Worm (Caenorhabditis elegans) whole organism, L2 larva: ENCODE measurements around the gene rcat-1.

Source experiments
- ceh-82 ChIP-seq: fragments of 150-350 bp; optimal IDR thresholded peaks from 2 replicates; lab custom pipeline; 2014; ENCODE audit warnings: missing biosample characterization, missing genetic modification characterization
- elt-1 ChIP-seq: fragments of 150-350 bp; optimal IDR thresholded peaks from 2 replicates; lab custom pipeline; 2014; ENCODE audit warnings: missing biosample characterization, missing genetic modification characterization
- gmeb-1 ChIP-seq: fragments of 150-350 bp; optimal IDR thresholded peaks from 2 replicates; lab custom pipeline; 2014; ENCODE audit warnings: missing biosample characterization, missing genetic modification characterization
- sem-4 ChIP-seq: fragments of 150-350 bp; optimal IDR thresholded peaks from 2 replicates; lab custom pipeline; 2014; ENCODE audit warnings: missing biosample characterization, missing genetic modification reagents, missing genetic modification characterization
- snpc-4 ChIP-seq: fragments of 150-350 bp; optimal IDR thresholded peaks from 2 replicates; lab custom pipeline; 2014; ENCODE audit warnings: missing biosample characterization, missing genetic modification characterization
- zag-1 ChIP-seq: fragments of 150-350 bp; optimal IDR thresholded peaks from 2 replicates; lab custom pipeline; 2014; ENCODE audit warnings: missing biosample characterization, missing genetic modification characterization

rcat-1 gene

DNA sequence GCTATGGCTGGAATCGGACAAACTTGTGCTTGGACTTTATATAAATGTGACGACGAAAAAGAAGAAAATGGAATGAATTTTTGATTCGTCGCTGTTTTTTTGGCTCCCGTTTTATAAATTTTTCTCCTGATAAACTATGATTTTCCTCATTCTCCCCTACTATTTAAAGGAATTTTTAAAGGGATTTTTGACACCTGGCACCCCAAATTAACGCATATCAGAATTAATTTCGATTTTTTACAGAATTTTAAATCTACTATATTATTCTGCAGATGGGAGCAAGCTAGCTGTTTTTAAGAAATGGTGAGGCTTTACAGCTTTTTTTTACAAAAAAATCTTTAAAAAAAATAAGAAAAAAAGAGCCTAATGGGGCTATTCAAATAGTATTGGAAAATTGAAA is 50.2 kb downstream of the rcat-1 start, which contains the start of gene coa-1:
Gene coa-1, plus strand, starts transcription at position 301 of the 400 bp plus-strand sequence.
- TF ChIP-seq elt-1 (no peak), gmeb-1 (tag; lab: Kevin White, UChicago) (no peak), ceh-82 (no peak), zag-1 (no peak), sem-4 (tag; lab: Kevin White, UChicago) (no peak), snpc-4 (tag; lab: Kevin White, UChicago) (no peak)
